Worm (Caenorhabditis elegans): ENCODE data around the gene spot-1.

DNA sequence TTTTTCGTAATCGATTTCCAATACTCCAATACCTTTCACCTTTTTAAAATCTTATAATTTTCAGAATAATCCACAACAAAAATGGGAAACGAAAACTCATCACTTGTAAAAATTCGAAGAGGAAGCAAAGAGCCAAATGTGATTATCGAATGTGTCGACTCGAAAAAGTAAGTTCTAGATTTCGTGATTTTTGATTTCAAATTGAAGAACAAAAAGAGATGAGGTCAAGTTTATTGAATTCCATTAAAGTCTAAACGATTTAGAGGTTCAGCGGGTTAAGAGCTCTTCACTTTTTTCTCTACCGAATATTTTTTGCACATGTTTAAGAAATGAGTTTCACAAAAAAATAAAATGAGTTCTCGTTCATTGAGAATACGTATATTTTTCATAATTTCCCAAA lies 18.1 kb downstream of the spot-1 start, which contains the start of gene B0361.4:
- TF ChIP-seq W03F9.2 (tag; optimal IDR thresholded peaks at IDR 0.05) (no peak), him-1 (tag; optimal IDR thresholded peaks at IDR 0.05) (no peak), dao-5 (tag; optimal IDR thresholded peaks at IDR 0.05) (no peak)

Measured in whole organism, L4/young adult.